Worm (Caenorhabditis elegans) whole organism, L4 larva: ENCODE data around the gene his-24.

ENCODE experiments used
- F10B5.3 ChIP-seq: sonication (generic microtip); optimal IDR thresholded peaks from 2 replicates; lab custom pipeline; 2016; ENCODE audit warnings: mild to moderate bottlenecking, missing genetic modification characterization, missing compliant biosample characterization
- F26F4.8 ChIP-seq: fragments of 200-800 bp; sonication (Bioruptor generic); conservative IDR thresholded peaks from 2 replicates; pipeline ENCODE4 v1.3.6; 2022; ENCODE audit warnings: missing genetic modification characterization, missing compliant biosample characterization
- F49E8.2 ChIP-seq: sonication (generic microtip); optimal IDR thresholded peaks from 2 replicates; lab custom pipeline; 2016; ENCODE audit warnings: missing compliant biosample characterization, mild to moderate bottlenecking, missing genetic modification characterization, borderline replicate concordance
- R02D3.7 ChIP-seq: fragments of 150-350 bp; sonication (generic microtip); optimal IDR thresholded peaks from 3 replicates; lab custom pipeline; 2014; ENCODE audit warnings: missing biosample characterization, missing genetic modification characterization
- aha-1 ChIP-seq: fragments of 150-350 bp; peaks from one replicate; lab custom pipeline; 2014; ENCODE audit warnings: missing biosample characterization, missing genetic modification characterization
- ama-1 ChIP-seq: fragments of 150-350 bp; optimal IDR thresholded peaks from 2 replicates; lab custom pipeline; 2014; ENCODE audit warnings: inconsistent platforms, mixed read lengths
- arid-1 ChIP-seq: fragments of 200-800 bp; sonication (Bioruptor generic); conservative IDR thresholded peaks from 2 replicates; pipeline ENCODE4 v1.3.6; 2022; ENCODE audit warnings: missing genetic modification reagents, missing genetic modification characterization, missing compliant biosample characterization
- attf-4 ChIP-seq: sonication (generic microtip); optimal IDR thresholded peaks from 3 replicates; lab custom pipeline; 2017; ENCODE audit warnings: missing biosample characterization, missing genetic modification characterization
- ceh-20 ChIP-seq: fragments of 200-800 bp; sonication (Bioruptor generic); IDR thresholded peaks from 2 replicates; pipeline ENCODE4 v1.3.6; 2022; ENCODE audit warnings: missing genetic modification reagents, missing genetic modification characterization, missing compliant biosample characterization
- ceh-32 ChIP-seq: sonication (generic microtip); optimal IDR thresholded peaks from 2 replicates; lab custom pipeline; 2016; ENCODE audit warnings: mild to moderate bottlenecking, missing genetic modification characterization, missing compliant biosample characterization; ENCODE audit not compliant: poor library complexity
- ceh-62 ChIP-seq: sonication (generic microtip); optimal IDR thresholded peaks from 2 replicates; lab custom pipeline; 2017; ENCODE audit warnings: missing biosample characterization, missing genetic modification characterization
- ceh-82 ChIP-seq: sonication (generic microtip); optimal IDR thresholded peaks from 2 replicates; lab custom pipeline; 2017; ENCODE audit warnings: missing biosample characterization, missing genetic modification characterization
- ctbp-1 ChIP-seq: fragments of 200-800 bp; sonication (Bioruptor generic); IDR thresholded peaks from 2 replicates; pipeline ENCODE4 v1.3.6; 2022; ENCODE audit warnings: missing genetic modification reagents, missing genetic modification characterization, missing compliant biosample characterization
- daf-16 ChIP-seq, 3 experiments: sonication (generic microtip); optimal IDR thresholded peaks; 2 replicates each; lab custom pipeline; 2016 to 2017; ENCODE audit warnings: missing genetic modification characterization in 3 of 3, missing genetic modification reagents in 3 of 3, mild to moderate bottlenecking in 2 of 3, missing compliant biosample characterization in 2 of 3, missing biosample characterization in 1 of 3, moderate library complexity in 1 of 3
- daf-19 ChIP-seq: fragments of 200-800 bp; sonication (Bioruptor generic); conservative IDR thresholded peaks from 2 replicates; pipeline ENCODE4 v1.3.6; 2022; ENCODE audit warnings: missing genetic modification characterization, missing compliant biosample characterization
- dpl-1 ChIP-seq: fragments of 150-350 bp; optimal IDR thresholded peaks from 2 replicates; lab custom pipeline; 2014; ENCODE audit warnings: missing biosample characterization, missing genetic modification reagents, missing genetic modification characterization
- duxl-1 ChIP-seq: sonication (generic microtip); optimal IDR thresholded peaks from 2 replicates; lab custom pipeline; 2016; ENCODE audit warnings: mild to moderate bottlenecking, missing genetic modification characterization, moderate library complexity, missing compliant biosample characterization; ENCODE audit not compliant: poor library complexity
- egl-43 ChIP-seq: fragments of 200-800 bp; sonication (Bioruptor generic); IDR thresholded peaks from 2 replicates; pipeline ENCODE4 v1.3.6; 2022; ENCODE audit warnings: missing genetic modification reagents, missing genetic modification characterization, missing compliant biosample characterization
- gei-8 ChIP-seq: fragments of 200-800 bp; sonication (Bioruptor generic); optimal IDR thresholded peaks from 2 replicates; lab custom pipeline; 2018; ENCODE audit warnings: mild to moderate bottlenecking, missing genetic modification characterization, missing compliant biosample characterization
- hlh-11 ChIP-seq: fragments of 200-800 bp; sonication (Bioruptor generic); optimal IDR thresholded peaks from 2 replicates; lab custom pipeline; 2018; ENCODE audit warnings: mild to moderate bottlenecking, missing genetic modification characterization, missing compliant biosample characterization
- hlh-30 ChIP-seq: sonication (generic microtip); optimal IDR thresholded peaks from 2 replicates; lab custom pipeline; 2017; ENCODE audit warnings: antibody characterized with exemption, mild to moderate bottlenecking, missing genetic modification characterization, missing compliant biosample characterization; ENCODE audit not compliant: insufficient read depth
- hmg-1.1 ChIP-seq: fragments of 200-800 bp; sonication (Bioruptor generic); IDR thresholded peaks from 2 replicates; pipeline ENCODE4 v1.3.6; 2022; ENCODE audit warnings: missing genetic modification reagents, missing genetic modification characterization, missing compliant biosample characterization
- jun-1 ChIP-seq: fragments of 150-350 bp; optimal IDR thresholded peaks from 2 replicates; lab custom pipeline; 2014; ENCODE audit warnings: missing biosample characterization, missing genetic modification reagents, missing genetic modification characterization
- lsy-2 ChIP-seq, 2 experiments: fragments of 150-350 bp in 1 of 2; sonication (generic microtip) in 1 of 2; optimal IDR thresholded peaks; 2 replicates each; lab custom pipeline; 2014 to 2017; ENCODE audit warnings: missing biosample characterization in 2 of 2, missing genetic modification characterization in 2 of 2
- madf-5 ChIP-seq, 2 experiments: fragments of 200-800 bp; sonication (Bioruptor generic); IDR thresholded peaks; 2 replicates each; pipeline ENCODE4 v1.3.6; 2022; ENCODE audit warnings: missing compliant biosample characterization in 2 of 2, missing genetic modification characterization in 2 of 2
- madf-9 ChIP-seq: fragments of 200-800 bp; sonication (Bioruptor generic); conservative IDR thresholded peaks from 2 replicates; pipeline ENCODE4 v1.3.6; 2022; ENCODE audit warnings: missing genetic modification reagents, missing genetic modification characterization, missing compliant biosample characterization
- mdl-1 ChIP-seq, 2 experiments: fragments of 150-350 bp in 1 of 2; sonication (generic microtip) in 1 of 2; optimal IDR thresholded peaks; 2 replicates each; lab custom pipeline; 2014 to 2017; ENCODE audit warnings: missing biosample characterization in 2 of 2, missing genetic modification characterization in 2 of 2
- mep-1 ChIP-seq: fragments of 150-350 bp; sonication (generic microtip); optimal IDR thresholded peaks from 3 replicates; lab custom pipeline; 2014; ENCODE audit warnings: missing biosample characterization, missing genetic modification characterization
- mes-2 ChIP-seq: sonication (generic microtip); optimal IDR thresholded peaks from 2 replicates; lab custom pipeline; 2016; ENCODE audit warnings: missing genotype, mild to moderate bottlenecking, missing genetic modification characterization, missing compliant biosample characterization; ENCODE audit not compliant: poor library complexity, severe bottlenecking
- nhr-10 ChIP-seq: fragments of 150-350 bp; optimal IDR thresholded peaks from 2 replicates; lab custom pipeline; 2014; ENCODE audit warnings: missing biosample characterization, missing genetic modification characterization
- nhr-25 ChIP-seq: sonication (generic microtip); optimal IDR thresholded peaks from 2 replicates; lab custom pipeline; 2017; ENCODE audit warnings: missing genetic modification characterization, mild to moderate bottlenecking, missing compliant biosample characterization, antibody characterized with exemption, moderate library complexity, borderline replicate concordance; ENCODE audit not compliant: insufficient read depth
- pha-4 ChIP-seq, 2 experiments: fragments of 150-350 bp in 1 of 2; fragments of 200-800 bp in 1 of 2; sonication (Bioruptor generic) in 1 of 2; IDR thresholded peaks in 1 of 2; optimal IDR thresholded peaks in 1 of 2; 2 replicates each; pipeline versions ENCODE4 v1.3.6 to Lab custom; 2014 to 2022; ENCODE audit warnings: missing genetic modification characterization in 2 of 2, missing genetic modification reagents in 2 of 2, missing biosample characterization in 1 of 2, missing compliant biosample characterization in 1 of 2
- rbr-2 ChIP-seq: sonication (generic microtip); optimal IDR thresholded peaks from 2 replicates; lab custom pipeline; 2016; ENCODE audit warnings: missing genotype, missing genetic modification characterization, missing compliant biosample characterization
- sdz-12 ChIP-seq: fragments of 200-800 bp; sonication (Bioruptor generic); optimal IDR thresholded peaks from 2 replicates; lab custom pipeline; 2018; ENCODE audit warnings: mild to moderate bottlenecking, missing genetic modification characterization, missing compliant biosample characterization
- set-16 ChIP-seq: fragments of 200-800 bp; sonication (Bioruptor generic); IDR thresholded peaks from 2 replicates; pipeline ENCODE4 v1.3.6; 2022; ENCODE audit warnings: missing genetic modification reagents, missing genetic modification characterization, missing compliant biosample characterization
- spr-3 ChIP-seq: fragments of 200-800 bp; sonication (Bioruptor generic); optimal IDR thresholded peaks from 2 replicates; lab custom pipeline; 2018; ENCODE audit warnings: mild to moderate bottlenecking, missing genetic modification characterization, missing compliant biosample characterization
- tag-97 ChIP-seq: fragments of 200-800 bp; sonication (Bioruptor generic); IDR thresholded peaks from 2 replicates; pipeline ENCODE4 v1.3.6; 2022; ENCODE audit warnings: missing genetic modification characterization, missing compliant biosample characterization
- unc-62 ChIP-seq, 3 experiments: fragments of 150-350 bp in 1 of 3; sonication (generic microtip); optimal IDR thresholded peaks in 2 of 3; peaks in 1 of 3; 1 replicate in 1 of 3; 2 replicates in 2 of 3; lab custom pipeline; 2014 to 2017; ENCODE audit warnings: missing biosample characterization in 3 of 3, missing genetic modification characterization in 3 of 3, missing genetic modification reagents in 3 of 3, missing genotype in 1 of 3
- ztf-11 ChIP-seq: fragments of 150-350 bp; optimal IDR thresholded peaks from 2 replicates; lab custom pipeline; 2014; ENCODE audit warnings: missing biosample characterization, missing genetic modification characterization

his-24 gene

DNA sequence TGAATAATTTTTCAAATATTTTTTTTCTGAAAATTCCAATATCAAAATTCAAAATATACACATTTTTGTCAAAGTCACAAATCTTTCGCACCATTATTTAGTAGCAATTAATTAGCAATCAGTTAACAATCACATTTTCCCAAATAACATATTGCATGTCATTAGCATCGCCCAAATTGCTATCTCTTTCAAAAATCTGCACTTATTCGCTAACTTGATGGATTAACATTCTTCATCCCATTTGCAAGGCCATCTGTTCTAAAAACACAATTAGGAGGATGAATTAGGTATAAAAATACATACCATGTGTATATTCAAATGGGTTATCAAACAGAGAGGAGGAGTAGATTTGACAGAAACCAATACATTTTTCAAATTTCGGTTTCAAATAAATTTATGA is 2.6 kb upstream of the his-24 start:
- TF ChIP-seq aha-1 (tag; lab: Kevin White, UChicago) (peak; percentile 7), F49E8.2 (tag; lab: Kevin White, UChicago) (no peak)

DNA sequence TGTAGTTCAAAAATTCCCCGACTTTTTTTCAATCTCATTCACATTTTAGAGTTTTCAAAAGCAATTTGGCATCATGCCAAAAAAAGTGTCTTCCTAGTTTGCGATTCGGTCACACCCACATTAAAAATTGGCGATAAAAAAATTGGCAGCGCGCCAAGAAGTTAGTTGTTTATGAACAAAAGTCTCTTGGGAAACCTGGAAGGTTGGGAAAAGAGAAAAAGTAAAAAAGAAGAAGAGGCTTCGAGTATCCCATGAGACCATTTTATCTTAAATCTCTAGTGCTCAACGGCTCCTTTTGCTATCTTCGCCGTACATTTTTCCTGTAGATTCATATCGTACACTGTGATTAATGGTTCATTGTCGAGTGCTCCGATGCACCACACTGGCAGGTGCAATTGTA is 2.1 kb upstream of the his-24 start:
- TF ChIP-seq R02D3.7 (tag; lab: Kevin White, UChicago) (no peak), attf-4 (tag; lab: Kevin White, UChicago) (no peak), ceh-82 (tag; lab: Kevin White, UChicago) (no peak), arid-1 (no peak), tag-97 (GFP tag; lab: Robert Waterston, UW) (no peak), ama-1 (no peak), daf-16 (GFP tag; optimal IDR thresholded peaks at IDR 0.05; lab: Kevin White, UChicago) (no peak), daf-16 (tag; optimal IDR thresholded peaks at IDR 0.05; lab: Kevin White, UChicago) (peak; percentile 12), unc-62 (GFP tag; optimal IDR thresholded peaks at IDR 0.05 in 1 of 2; lab: Kevin White, UChicago) (peak in 1 of 2 experiments; percentile 71), unc-62 (tag; optimal IDR thresholded peaks at IDR 0.05; lab: Kevin White, UChicago) (no peak)

- peak; percentile 55; the same call in 1 of the 2 replicates for TF ChIP-seq egl-43 (GFP tag; lab: Robert Waterston, UW)
- no peak for TF ChIP-seq lsy-2 (tag; optimal IDR thresholded peaks at IDR 0.05; lab: Kevin White, UChicago)
- peak; percentile 96 for TF ChIP-seq set-16 (GFP tag; lab: Robert Waterston, UW)
- no peak; the same call in 1 of the 2 replicates for TF ChIP-seq F26F4.8 (GFP tag; lab: Robert Waterston, UW)
- no peak for TF ChIP-seq ztf-11
- 0 out of 4 replicates have a peak, but pooled peaks of 1 of the 2 experiments have one; percentile 21 for TF ChIP-seq madf-5 (GFP tag; IDR thresholded peaks at IDR 0.05; lab: Robert Waterston, UW)
These were observed 592 bp downstream of the his-24 start for ce11 chrX:14490486-14490885.

DNA sequence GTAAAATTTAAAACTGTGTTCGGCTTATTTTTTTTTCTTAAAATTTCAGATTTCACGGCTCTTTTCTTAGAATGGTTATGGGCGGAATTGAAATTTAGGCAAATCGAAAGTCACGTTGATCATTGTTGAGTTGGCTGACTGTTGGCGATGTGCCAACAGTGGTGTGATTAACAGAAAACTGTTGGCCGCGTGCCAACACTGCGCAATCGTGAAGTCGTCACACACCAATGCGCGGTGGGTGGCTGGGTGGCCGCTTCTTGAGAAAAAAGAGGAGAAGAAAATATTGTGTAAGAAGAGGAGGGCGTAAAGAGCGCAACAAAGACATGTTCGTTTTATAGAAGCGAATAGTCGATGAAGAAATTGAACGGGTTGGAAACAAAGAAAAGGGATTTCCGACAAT is 1.2 kb downstream of the his-24 start:
- TF ChIP-seq nhr-10 (tag; lab: Kevin White, UChicago) (no peak), ceh-32 (no peak), mdl-1 (tag; optimal IDR thresholded peaks at IDR 0.05; lab: Kevin White, UChicago) (peak in 1 of 2 experiments; percentile 9), F10B5.3 (tag; lab: Kevin White, UChicago) (no peak), madf-9 (no peak), gei-8 (GFP tag; lab: Kevin White, UChicago) (no peak), ama-1 (peak; percentile 86), dpl-1 (no peak), jun-1 (tag; lab: Kevin White, UChicago) (no peak), mep-1 (tag; lab: Kevin White, UChicago) (peak; percentile 39), nhr-25 (no peak), daf-16 (GFP tag; optimal IDR thresholded peaks at IDR 0.05; lab: Kevin White, UChicago) (no peak), daf-16 (tag; optimal IDR thresholded peaks at IDR 0.05; lab: Kevin White, UChicago) (peak; percentile 10), sdz-12 (GFP tag; lab: Kevin White, UChicago) (no peak), egl-43 (GFP tag; lab: Robert Waterston, UW) (no peak), ceh-62 (no peak), daf-19 (GFP tag; lab: Robert Waterston, UW) (no peak), pha-4 (GFP tag; IDR thresholded peaks at IDR 0.05; lab: Robert Waterston, UW) (no peak), pha-4 (tag; optimal IDR thresholded peaks at IDR 0.05; lab: Kevin White, UChicago) (no peak), spr-3 (no peak), rbr-2 (tag; lab: Kevin White, UChicago) (peak; percentile 4), ceh-20 (no peak), hlh-30 (tag; lab: Kevin White, UChicago) (peak; percentile 16), duxl-1 (tag; lab: Kevin White, UChicago) (no peak), mes-2 (tag; lab: Kevin White, UChicago) (peak; percentile 52), ctbp-1 (GFP tag; lab: Robert Waterston, UW) (no peak), hmg-1.1 (GFP tag; lab: Robert Waterston, UW) (peak; percentile 27; the same call in 1 of the 2 replicates), hlh-11 (tag; lab: Kevin White, UChicago) (peak; percentile 6)
